Fruit fly (Drosophila melanogaster) whole organism, prepupa: ENCODE measurements around the gene CG12998.

Experiments used
- Blimp-1 ChIP-seq: fragments of 200-800 bp; sonication (Bioruptor generic); optimal IDR thresholded peaks from 3 replicates; lab custom pipeline; 2017; ENCODE audit warnings: missing biosample characterization, missing genetic modification characterization, mild to moderate bottlenecking, moderate library complexity, missing genetic modification reagents
- CG11294 ChIP-seq: fragments of 200-800 bp; sonication (Bioruptor generic); IDR thresholded peaks from 2 replicates; pipeline ENCODE4 v1.3.6; 2022; ENCODE audit warnings: missing biosample characterization, missing genetic modification characterization
- CG11902 ChIP-seq: fragments of 200-800 bp; sonication (Bioruptor generic); optimal IDR thresholded peaks from 3 replicates; lab custom pipeline; 2016; ENCODE audit warnings: missing biosample characterization, missing genetic modification characterization
- CG15336 ChIP-seq: fragments of 200-800 bp; sonication (Bioruptor generic); IDR thresholded peaks from 2 replicates; pipeline ENCODE4 v1.3.6; 2022; ENCODE audit warnings: missing biosample characterization, missing genetic modification characterization
- CG16779 ChIP-seq: fragments of 200-800 bp; sonication (Bioruptor generic); optimal IDR thresholded peaks from 3 replicates; lab custom pipeline; 2017; ENCODE audit warnings: missing biosample characterization, mild to moderate bottlenecking, missing genetic modification characterization
- CG3919 ChIP-seq: fragments of 200-800 bp; sonication (Bioruptor generic); optimal IDR thresholded peaks from 3 replicates; lab custom pipeline; 2016; ENCODE audit warnings: missing biosample characterization, missing genetic modification characterization
- CG4318 ChIP-seq: fragments of 200-800 bp; sonication (Bioruptor generic); optimal IDR thresholded peaks from 3 replicates; lab custom pipeline; 2017; ENCODE audit warnings: missing biosample characterization, mild to moderate bottlenecking, missing genetic modification characterization
- CG6276 ChIP-seq: fragments of 200-800 bp; sonication (Bioruptor generic); optimal IDR thresholded peaks from 2 replicates; lab custom pipeline; 2017; ENCODE audit warnings: missing biosample characterization, mild to moderate bottlenecking, missing genetic modification characterization
- CG6808 ChIP-seq: fragments of 200-800 bp; sonication (Bioruptor generic); optimal IDR thresholded peaks from 3 replicates; lab custom pipeline; 2017; ENCODE audit warnings: missing biosample characterization, missing genetic modification characterization, mild to moderate bottlenecking, moderate library complexity, missing genetic modification reagents
- CG6854 ChIP-seq: fragments of 200-800 bp; sonication (Bioruptor generic); optimal IDR thresholded peaks from 2 replicates; lab custom pipeline; 2017; ENCODE audit warnings: missing biosample characterization, mild to moderate bottlenecking, missing genetic modification characterization
- CG7368 ChIP-seq: fragments of 200-800 bp; sonication (Bioruptor generic); optimal IDR thresholded peaks from 3 replicates; lab custom pipeline; 2016; ENCODE audit warnings: missing biosample characterization, missing genetic modification characterization
- CG8632 ChIP-seq: fragments of 200-800 bp; sonication (Bioruptor generic); optimal IDR thresholded peaks from 3 replicates; lab custom pipeline; 2016; ENCODE audit warnings: missing biosample characterization, missing genetic modification characterization
- Eip93F ChIP-seq: fragments of 200-800 bp; sonication (Bioruptor generic); optimal IDR thresholded peaks from 2 replicates; lab custom pipeline; 2016; ENCODE audit warnings: missing biosample characterization, mild to moderate bottlenecking, missing genetic modification characterization
- Ets96B ChIP-seq: fragments of 200-800 bp; optimal IDR thresholded peaks from 2 replicates; lab custom pipeline; 2019; ENCODE audit warnings: missing biosample characterization, mild to moderate bottlenecking, missing genetic modification characterization, moderate library complexity
- Gug ChIP-seq: fragments of 200-800 bp; sonication (Bioruptor generic); IDR thresholded peaks from 2 replicates; pipeline ENCODE4 v1.3.6; 2022; ENCODE audit warnings: missing biosample characterization, missing genetic modification characterization
- Hr4 ChIP-seq: fragments of 200-800 bp; sonication (Bioruptor generic); optimal IDR thresholded peaks from 3 replicates; lab custom pipeline; 2016; ENCODE audit warnings: missing biosample characterization, missing genetic modification characterization
- Lpt ChIP-seq: fragments of 200-800 bp; sonication (Bioruptor generic); optimal IDR thresholded peaks from 3 replicates; lab custom pipeline; 2016; ENCODE audit warnings: missing biosample characterization, missing genetic modification characterization
- Met ChIP-seq: fragments of 200-800 bp; sonication (Bioruptor generic); optimal IDR thresholded peaks from 3 replicates; lab custom pipeline; 2016; ENCODE audit warnings: missing biosample characterization, missing genetic modification characterization
- OdsH ChIP-seq: fragments of 200-800 bp; sonication (Bioruptor generic); optimal IDR thresholded peaks from 3 replicates; lab custom pipeline; 2016; ENCODE audit warnings: missing biosample characterization, missing genetic modification characterization
- Smox ChIP-seq: fragments of 200-800 bp; sonication (Bioruptor generic); optimal IDR thresholded peaks from 3 replicates; lab custom pipeline; 2016; ENCODE audit warnings: missing biosample characterization, missing genetic modification characterization
- Sox14 ChIP-seq: fragments of 200-800 bp; sonication (Bioruptor generic); optimal IDR thresholded peaks from 3 replicates; lab custom pipeline; 2016; ENCODE audit warnings: missing biosample characterization, missing genetic modification characterization
- Sox15 ChIP-seq: fragments of 200-800 bp; sonication (Bioruptor generic); optimal IDR thresholded peaks from 3 replicates; lab custom pipeline; 2016; ENCODE audit warnings: missing biosample characterization, missing genetic modification characterization
- acj6 ChIP-seq: fragments of 200-800 bp; sonication (Bioruptor generic); optimal IDR thresholded peaks from 3 replicates; lab custom pipeline; 2016; ENCODE audit warnings: missing biosample characterization, missing genetic modification characterization
- eg ChIP-seq: fragments of 200-800 bp; sonication (Bioruptor generic); IDR thresholded peaks from 3 replicates; pipeline ENCODE4 v1.3.6; 2022; ENCODE audit warnings: missing biosample characterization, missing genetic modification characterization
- esn ChIP-seq: fragments of 200-800 bp; sonication (Bioruptor generic); optimal IDR thresholded peaks from 2 replicates; lab custom pipeline; 2016; ENCODE audit warnings: missing biosample characterization, mild to moderate bottlenecking, missing genetic modification characterization, moderate library complexity
- fd59A ChIP-seq: fragments of 200-800 bp; sonication (Bioruptor generic); optimal IDR thresholded peaks from 2 replicates; lab custom pipeline; 2017; ENCODE audit warnings: missing biosample characterization, mild to moderate bottlenecking, missing genetic modification characterization, missing genetic modification reagents
- fkh ChIP-seq: fragments of 200-800 bp; sonication (Bioruptor generic); optimal IDR thresholded peaks from 3 replicates; lab custom pipeline; 2017; ENCODE audit warnings: missing biosample characterization, mild to moderate bottlenecking, missing genetic modification characterization, moderate library complexity
- lz ChIP-seq: fragments of 200-800 bp; sonication (Bioruptor generic); optimal IDR thresholded peaks from 3 replicates; lab custom pipeline; 2016; ENCODE audit warnings: missing biosample characterization, missing genetic modification characterization
- pdm3 ChIP-seq: fragments of 200-800 bp; sonication (Bioruptor generic); optimal IDR thresholded peaks from 3 replicates; lab custom pipeline; 2016; ENCODE audit warnings: missing biosample characterization, missing genetic modification characterization
- salr ChIP-seq, 2 experiments: fragments of 200-800 bp; sonication (Bioruptor generic); optimal IDR thresholded peaks; 3 replicates each; lab custom pipeline; 2016 to 2018; ENCODE audit warnings: missing biosample characterization in 2 of 2, missing genetic modification characterization in 2 of 2, mild to moderate bottlenecking in 1 of 2
- spab ChIP-seq: fragments of 200-800 bp; sonication (Bioruptor generic); optimal IDR thresholded peaks from 2 replicates; lab custom pipeline; 2017; ENCODE audit warnings: missing biosample characterization, mild to moderate bottlenecking, missing genetic modification characterization, missing genetic modification reagents
- svp ChIP-seq: fragments of 200-800 bp; sonication (Bioruptor generic); peaks from one replicate; lab custom pipeline; 2016; ENCODE audit warnings: missing biosample characterization, missing genetic modification characterization

CG12998 gene

DNA sequence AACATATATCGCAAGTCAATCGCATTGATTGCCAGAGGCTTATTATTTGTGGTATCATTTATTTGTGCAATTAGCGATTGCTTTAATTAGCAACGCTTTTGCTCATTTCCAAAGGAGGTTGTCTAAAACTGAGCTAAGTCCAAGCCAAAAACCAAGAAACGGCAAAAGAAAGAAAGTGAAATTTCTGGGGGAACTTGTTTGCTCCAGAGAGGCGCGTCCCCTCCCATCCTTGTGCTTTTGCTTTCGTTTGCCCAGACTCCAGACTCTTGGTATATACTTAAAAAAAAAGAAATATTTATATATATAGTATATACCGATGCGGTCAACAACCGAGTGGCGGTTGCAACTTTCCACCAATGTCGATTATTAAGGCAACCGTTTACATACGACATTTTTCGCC lies 35.6 kb downstream of the CG12998 start:
- TF ChIP-seq Blimp-1 (peak; percentile 75), CG16779 (no peak), Hr4 (no peak), spab (GFP tag; lab: Kevin White, UChicago) (no peak)

DNA sequence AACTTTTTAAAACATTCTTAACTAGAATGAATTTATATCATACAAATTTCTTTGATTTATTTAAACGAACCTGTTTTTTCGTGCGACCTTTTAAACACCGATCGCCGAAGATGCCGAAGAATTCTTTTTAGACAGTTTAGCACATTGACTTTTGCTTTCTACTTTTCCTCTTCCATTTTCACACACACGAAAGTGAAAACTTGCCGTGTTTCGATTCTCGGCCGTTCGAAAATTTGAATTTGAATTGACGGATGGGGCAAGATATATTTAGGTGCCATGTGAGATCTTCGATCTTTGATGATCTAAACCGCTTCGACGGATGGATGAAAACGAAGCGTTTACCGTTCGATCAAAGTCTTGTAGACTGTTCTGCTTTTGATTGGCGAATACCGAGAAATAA lies 37.2 kb downstream of the CG12998 start:
- TF ChIP-seq CG7368 (no peak), Gug (GFP tag; lab: Robert Waterston, UW) (no peak), acj6 (GFP tag; lab: Kevin White, UChicago) (no peak), CG6854 (GFP tag; lab: Kevin White, UChicago) (no peak), Sox14 (GFP tag; lab: Kevin White, UChicago) (no peak), Met (GFP tag; lab: Kevin White, UChicago) (no peak), eg (no peak), svp (GFP tag; lab: Kevin White, UChicago) (no peak), CG6808 (GFP tag; lab: Kevin White, UChicago) (no peak), CG4318 (no peak), CG11294 (GFP tag; lab: Robert Waterston, UW) (no peak), Eip93F (GFP tag; lab: Kevin White, UChicago) (no peak)

DNA sequence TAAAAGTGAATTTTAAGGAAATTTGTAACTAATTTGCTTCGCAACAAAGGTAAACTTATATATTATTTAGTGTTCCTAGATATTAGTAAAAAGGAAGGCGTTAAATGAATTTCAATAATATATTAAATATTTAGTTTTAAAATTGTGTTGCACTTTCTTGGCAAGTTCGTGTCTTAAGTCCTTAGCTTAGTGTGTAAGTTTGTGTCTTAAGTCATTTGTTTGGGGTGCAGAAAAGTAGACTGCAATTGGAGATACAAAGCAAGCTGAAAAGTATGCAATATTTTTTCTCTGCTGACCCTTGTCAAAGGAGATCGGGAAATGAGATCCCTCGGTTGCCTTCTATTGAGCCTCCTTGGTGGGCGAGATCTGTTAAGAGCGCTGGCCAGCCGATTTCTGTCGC lies 43.6 kb downstream of the CG12998 start:
- TF ChIP-seq CG11902 (GFP tag; lab: Kevin White, UChicago) (no peak), Eip93F (GFP tag; lab: Kevin White, UChicago) (no peak), CG8632 (GFP tag; lab: Kevin White, UChicago) (no peak), CG16779 (no peak), fkh (GFP tag; lab: Kevin White, UChicago) (no peak), Gug (GFP tag; lab: Robert Waterston, UW) (no peak), CG15336 (GFP tag; lab: Robert Waterston, UW) (no peak), Ets96B (tag; lab: Kevin White, UChicago) (no peak), CG6276 (GFP tag; lab: Kevin White, UChicago) (no peak), Lpt (GFP tag; lab: Kevin White, UChicago) (no peak)

DNA sequence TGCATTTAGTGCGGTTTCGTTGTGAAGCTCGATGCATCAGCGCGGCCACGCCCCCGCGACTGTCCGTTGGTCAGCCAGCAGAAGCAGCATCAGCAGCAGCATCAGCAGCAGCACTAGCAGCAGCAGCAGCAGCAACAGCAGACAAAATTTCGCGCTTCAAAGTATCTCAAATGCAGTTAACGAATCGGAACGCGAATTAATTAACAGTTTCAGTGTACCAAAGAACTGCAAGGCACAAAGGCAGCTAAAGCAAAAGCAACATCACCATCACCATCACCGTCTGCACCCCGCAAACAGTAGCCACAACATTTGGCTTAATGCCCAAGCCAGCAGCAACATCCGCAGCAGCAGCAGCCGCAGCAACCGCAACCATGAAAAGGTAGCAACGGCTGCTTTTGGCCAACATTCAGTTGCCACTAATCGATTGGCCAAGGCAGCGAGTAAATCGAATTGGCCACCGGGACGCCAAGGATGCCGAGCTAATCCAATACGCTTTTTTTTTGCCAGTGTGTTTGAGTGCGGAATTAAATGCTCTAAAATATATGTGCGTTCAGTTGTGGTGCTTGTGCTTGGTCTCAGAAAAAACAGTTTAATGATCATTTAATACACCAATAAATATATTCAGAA lies 47.0 kb downstream of the CG12998 start:
- TF ChIP-seq pdm3 (GFP tag; lab: Kevin White, UChicago) (no peak), fd59A (no peak), CG4318 (no peak), CG6854 (GFP tag; lab: Kevin White, UChicago) (no peak), salr (GFP tag; optimal IDR thresholded peaks at IDR 0.05; lab: Kevin White, UChicago) (no peak), Gug (GFP tag; lab: Robert Waterston, UW) (no peak), lz (GFP tag; lab: Kevin White, UChicago) (no peak), Smox (GFP tag; lab: Kevin White, UChicago) (no peak), OdsH (GFP tag; lab: Kevin White, UChicago) (no peak), Sox15 (no peak), Hr4 (no peak), CG3919 (GFP tag; lab: Kevin White, UChicago) (no peak), esn (GFP tag; lab: Kevin White, UChicago) (no peak), CG15336 (GFP tag; lab: Robert Waterston, UW) (no peak)
